Worm (Caenorhabditis elegans): ENCODE measurements around the gene Y14H12A.1.

Y14H12A.1 gene

ce11 chrII:3968808-3969207, 24.2 kb upstream of the Y14H12A.1 start:
- TF ChIP-seq nhr-28 (tag; optimal IDR thresholded peaks at IDR 0.05) (no peak), Y105C5A.15 (GFP tag; IDR thresholded peaks at IDR 0.05) (peak; percentile 33; the same call in 1 of the 2 replicates), set-16 (GFP tag; IDR thresholded peaks at IDR 0.05) (peak; percentile 95)

DNA sequence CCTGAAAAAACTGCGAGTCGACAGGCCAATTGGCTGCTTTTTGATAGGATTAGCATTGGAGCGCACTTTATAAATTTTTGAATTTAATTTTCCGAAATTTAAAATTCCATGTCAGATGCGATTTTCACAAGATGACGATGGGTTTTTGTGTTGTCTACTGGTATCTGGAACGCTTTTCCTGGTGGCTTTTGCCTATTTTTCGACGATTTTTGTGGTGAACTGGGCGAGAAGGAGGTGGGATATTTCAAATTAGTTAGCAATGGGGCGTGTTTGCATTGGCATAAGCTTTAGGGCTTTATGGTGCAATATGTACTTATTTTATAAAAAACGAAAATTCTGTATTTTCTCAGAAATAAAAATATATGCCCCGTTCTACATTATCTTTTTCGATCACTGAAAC, 20.8 kb upstream of the Y14H12A.1 start, which contains the start of gene K10G6.9:
Gene K10G6.9 (plus strand): TSS at position 110 of the 400 bp plus-strand sequence.
- TF ChIP-seq zfp-2 (tag; optimal IDR thresholded peaks at IDR 0.05) (no peak), duxl-1 (tag; optimal IDR thresholded peaks at IDR 0.05; ENCODE audit: poor library complexity) (no peak), cey-2 (tag; optimal IDR thresholded peaks at IDR 0.05; ENCODE audit: borderline replicate concordance, insufficient read depth) (no peak), fkh-10 (GFP tag; optimal IDR thresholded peaks at IDR 0.05) (no peak), ama-1 (optimal IDR thresholded peaks at IDR 0.05) (peak; percentile 61), nhr-10 (tag; optimal IDR thresholded peaks at IDR 0.05) (no peak), unc-62 (GFP tag; optimal IDR thresholded peaks at IDR 0.05 in 1 of 2) (peak in 1 of 2 experiments; percentile 59), unc-62 (tag; optimal IDR thresholded peaks at IDR 0.05) (no peak), tra-1 (GFP tag; IDR thresholded peaks at IDR 0.05) (no peak), mes-2 (tag; optimal IDR thresholded peaks at IDR 0.05; ENCODE audit: poor library complexity, severe bottlenecking) (peak; percentile 12)

ce11 chrII:3974953-3975352, 18.0 kb upstream of the Y14H12A.1 start, which contains the start of gene cank-26:
Gene cank-26 (minus strand): TSS chrII:3975065.
- TF ChIP-seq nhr-41 (GFP tag; IDR thresholded peaks at IDR 0.05) (no peak), Y105C5A.15 (GFP tag; IDR thresholded peaks at IDR 0.05) (no peak), mdt-29 (GFP tag; IDR thresholded peaks at IDR 0.05) (no peak), unc-62 (GFP tag; optimal IDR thresholded peaks at IDR 0.05 in 1 of 2) (peak in 1 of 2 experiments; percentile 31), unc-62 (tag; optimal IDR thresholded peaks at IDR 0.05) (no peak), ama-1 (optimal IDR thresholded peaks at IDR 0.05) (no peak), nhr-11 (tag; optimal IDR thresholded peaks at IDR 0.05) (no peak), nhr-77 (tag; optimal IDR thresholded peaks at IDR 0.05) (no peak), T26A8.4 (GFP tag; IDR thresholded peaks at IDR 0.05) (no peak), aha-1 (tag) (peak; percentile 28)

ce11 chrII:3975942-3976341, 17.1 kb upstream of the Y14H12A.1 start, which contains the start of gene dos-2:
Gene dos-2 (plus strand): TSS chrII:3976242.
- TF ChIP-seq D1046.2 (GFP tag; IDR thresholded peaks at IDR 0.05) (0 out of 2 replicates have a peak, but pooled peaks have one; percentile 23), lir-3 (tag; optimal IDR thresholded peaks at IDR 0.05) (no peak), aha-1 (tag) (no peak), lim-7 (GFP tag; IDR thresholded peaks at IDR 0.05) (no peak), tag-97 (GFP tag; IDR thresholded peaks at IDR 0.05) (no peak), daf-19 (GFP tag; conservative IDR thresholded peaks at IDR 0.05) (no peak), nhr-6 (tag; optimal IDR thresholded peaks at IDR 0.05) (no peak), egl-27 (tag; optimal IDR thresholded peaks at IDR 0.05) (no peak)

DNA sequence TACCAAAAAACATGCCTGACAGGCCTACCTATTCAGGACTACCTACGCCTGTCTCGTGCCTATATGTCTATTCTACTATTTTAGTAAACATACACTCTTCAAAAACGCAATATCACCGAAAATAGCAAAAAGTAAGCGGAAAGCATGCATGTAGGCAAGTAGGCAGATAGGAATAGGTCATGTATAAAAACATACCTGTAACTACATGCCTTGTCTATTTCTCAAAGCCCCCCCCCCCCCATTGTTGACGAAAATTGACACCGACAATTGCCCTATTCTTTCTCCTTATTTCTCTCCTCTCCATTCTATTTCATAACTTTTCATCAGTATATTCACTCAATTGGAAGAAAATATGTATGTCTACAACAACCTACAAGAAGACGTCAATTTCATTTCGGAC, 14.8 kb upstream of the Y14H12A.1 start:
- no peak for TF ChIP-seq lin-15B (tag; optimal IDR thresholded peaks at IDR 0.05)
- peak in 1 of 2 experiments; percentile 69 for TF ChIP-seq unc-62 (GFP tag; optimal IDR thresholded peaks at IDR 0.05 in 1 of 2)
- TF ChIP-seq unc-62 (tag; optimal IDR thresholded peaks at IDR 0.05), result no peak

DNA sequence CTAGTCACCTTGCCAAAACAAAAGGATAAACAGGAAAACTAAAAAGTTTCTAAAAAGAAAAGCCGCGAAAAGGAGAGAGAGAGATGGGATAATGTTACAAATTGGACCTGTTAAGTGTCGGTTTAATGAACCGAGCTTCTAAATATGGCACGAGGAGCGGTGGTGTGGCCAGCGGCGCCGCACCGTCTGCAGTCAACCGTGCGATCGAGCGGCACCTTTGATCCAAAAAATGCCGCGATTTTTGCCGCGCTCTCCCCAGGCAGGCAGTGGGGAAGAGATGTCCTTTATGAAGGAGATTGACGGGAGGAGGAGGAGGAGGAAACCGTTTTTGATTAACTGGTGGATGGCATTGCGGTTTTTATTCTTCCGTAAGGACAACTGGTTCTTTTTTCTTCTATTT, 12.6 kb upstream of the Y14H12A.1 start:
- TF ChIP-seq set-16 (GFP tag; IDR thresholded peaks at IDR 0.05), result peak; percentile 65; the same call in 1 of the 2 replicates
- no peak for TF ChIP-seq skn-1 (tag; optimal IDR thresholded peaks at IDR 0.05)

DNA sequence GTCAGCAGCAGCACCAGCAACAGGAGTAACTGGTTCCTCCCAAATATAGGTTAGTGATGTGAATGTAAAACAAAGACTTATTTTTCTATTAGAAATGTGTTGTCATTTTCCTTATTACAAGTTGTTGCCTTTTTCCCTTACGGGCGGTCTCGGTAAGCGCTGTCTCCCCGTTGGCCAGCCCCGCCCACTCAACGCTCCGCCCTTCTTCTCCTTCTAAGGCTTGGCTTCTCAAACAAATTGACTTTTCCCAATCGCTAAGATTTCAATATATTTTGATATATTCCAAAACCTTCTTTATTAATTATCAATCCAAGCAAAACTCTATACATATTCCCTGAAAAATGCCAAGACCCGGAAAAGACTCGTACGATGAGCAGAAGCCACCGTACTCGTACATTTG, 10.7 kb upstream of the Y14H12A.1 start, which contains the start of gene lin-31:
Gene lin-31 (plus strand): TSS at position 237 of the 400 bp plus-strand sequence.
- TF ChIP-seq vab-7 (GFP tag; IDR thresholded peaks at IDR 0.05), result no peak
- TF ChIP-seq R02D3.7 (tag; optimal IDR thresholded peaks at IDR 0.05), result no peak
- TF ChIP-seq nhr-76 (tag; optimal IDR thresholded peaks at IDR 0.05), result no peak
- no peak for TF ChIP-seq ceh-20 (GFP tag; IDR thresholded peaks at IDR 0.05)
- TF ChIP-seq aha-1 (tag), result peak; percentile 44
- no peak for TF ChIP-seq nhr-10 (tag; optimal IDR thresholded peaks at IDR 0.05)
- no peak for TF ChIP-seq zfp-2 (tag; optimal IDR thresholded peaks at IDR 0.05)

All from whole organism, L4 larva.